Worm (Caenorhabditis elegans): ENCODE data around the gene egl-36.

- TF ChIP-seq lin-13 (tag; optimal IDR thresholded peaks at IDR 0.05) (no peak), lsy-2 (tag; optimal IDR thresholded peaks at IDR 0.05) (no peak)
Observed at ce11 chrX:10691232-10691631, 42.9 kb upstream of the egl-36 start.
